Worm (Caenorhabditis elegans) whole organism, L1 larva: ENCODE data around the gene srx-92.

Source experiments
- fos-1 ChIP-seq: fragments of 150-350 bp; optimal IDR thresholded peaks from 2 replicates; lab custom pipeline; 2014; ENCODE audit warnings: missing biosample characterization, missing genetic modification characterization
- lin-14 ChIP-seq: fragments of 200-800 bp; sonication (Bioruptor generic); optimal IDR thresholded peaks from 2 replicates; lab custom pipeline; 2018; ENCODE audit warnings: mild to moderate bottlenecking, missing genetic modification characterization, moderate library complexity, missing compliant biosample characterization
- mep-1 ChIP-seq: fragments of 150-350 bp; optimal IDR thresholded peaks from 2 replicates; lab custom pipeline; 2014; ENCODE audit warnings: missing biosample characterization, missing genetic modification characterization
- pag-3 ChIP-seq: sonication (generic microtip); optimal IDR thresholded peaks from 2 replicates; lab custom pipeline; 2017; ENCODE audit warnings: missing genetic modification characterization, mild to moderate bottlenecking, missing compliant biosample characterization, antibody characterized with exemption, borderline replicate concordance; ENCODE audit not compliant: insufficient read depth
- sptf-1 ChIP-seq: fragments of 150-350 bp; optimal IDR thresholded peaks from 2 replicates; lab custom pipeline; 2014; ENCODE audit warnings: missing biosample characterization, missing genetic modification characterization
- unc-62 ChIP-seq: fragments of 150-350 bp; optimal IDR thresholded peaks from 2 replicates; lab custom pipeline; 2014; ENCODE audit warnings: missing biosample characterization, missing genetic modification reagents, missing genetic modification characterization
- ztf-4 ChIP-seq: fragments of 150-350 bp; optimal IDR thresholded peaks from 2 replicates; lab custom pipeline; 2014; ENCODE audit warnings: missing biosample characterization, missing genetic modification characterization

DNA sequence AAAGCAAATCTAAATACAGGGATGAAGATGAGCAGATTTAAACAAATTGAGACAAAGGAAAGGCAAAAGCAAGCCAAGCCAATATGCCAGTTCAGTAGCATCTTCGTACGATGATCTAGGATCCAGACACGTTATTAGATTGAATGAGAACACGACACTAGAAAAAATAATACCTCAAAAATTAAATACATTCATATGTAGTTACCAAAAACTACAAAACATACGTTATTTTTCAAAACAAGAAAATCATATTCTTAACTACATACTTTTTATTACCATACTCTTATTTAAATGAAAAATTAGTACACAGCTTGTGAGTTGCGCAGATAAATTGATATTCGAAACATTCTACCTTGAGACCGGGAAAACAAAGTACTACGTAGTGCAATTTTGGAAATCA, 12.0 kb downstream of the srx-92 start, which contains the start of gene srx-6:
- TF ChIP-seq pag-3 (tag; lab: Kevin White, UChicago), result no peak
- no peak for TF ChIP-seq fos-1 (tag; lab: Kevin White, UChicago)
- no peak for TF ChIP-seq unc-62 (GFP tag; lab: Kevin White, UChicago)
- TF ChIP-seq mep-1 (tag; lab: Kevin White, UChicago), result no peak
- TF ChIP-seq sptf-1 (tag; lab: Kevin White, UChicago), result no peak
- TF ChIP-seq lin-14 (GFP tag; lab: Kevin White, UChicago), result no peak
- no peak for TF ChIP-seq ztf-4 (tag; lab: Kevin White, UChicago)
